Worm (Caenorhabditis elegans): ENCODE data around the gene nep-2.

nep-2 gene

ce11 chrII:2725561-2725960 is at the start of gene nep-2, which contains the start of gene T05A8.11:
Gene nep-2, minus strand, starts transcription at chrII:2725752.
Gene T05A8.11, minus strand, starts transcription at chrII:2725661.
- no peak for TF ChIP-seq R02D3.7 (tag; optimal IDR thresholded peaks at IDR 0.05)
- TF ChIP-seq nhr-25 (tag; optimal IDR thresholded peaks at IDR 0.05) = no peak
- TF ChIP-seq gmeb-1 (tag; optimal IDR thresholded peaks at IDR 0.05) = no peak
- no peak for TF ChIP-seq F13H6.1 (tag; optimal IDR thresholded peaks at IDR 0.05)
- TF ChIP-seq nhr-12 (tag; optimal IDR thresholded peaks at IDR 0.05) = no peak
- TF ChIP-seq nhr-6 (tag; optimal IDR thresholded peaks at IDR 0.05) = no peak
- no peak for TF ChIP-seq unc-55 (GFP tag; optimal IDR thresholded peaks at IDR 0.05)
- TF ChIP-seq unc-62 (GFP tag; optimal IDR thresholded peaks at IDR 0.05) = no peak
- no peak for TF ChIP-seq sem-4 (tag; optimal IDR thresholded peaks at IDR 0.05)
- no peak for TF ChIP-seq ama-1 (optimal IDR thresholded peaks at IDR 0.05)
- no peak for TF ChIP-seq crh-2 (tag; optimal IDR thresholded peaks at IDR 0.05)
- no peak for TF ChIP-seq lin-39 (tag; optimal IDR thresholded peaks at IDR 0.05)
- TF ChIP-seq snpc-4 (tag; optimal IDR thresholded peaks at IDR 0.05) = no peak
- no peak for TF ChIP-seq nhr-11 (tag; optimal IDR thresholded peaks at IDR 0.05)
- TF ChIP-seq C34F6.9 (tag; optimal IDR thresholded peaks at IDR 0.05) = no peak
- no peak for TF ChIP-seq nhr-23 (tag; optimal IDR thresholded peaks at IDR 0.05)
- no peak for TF ChIP-seq ztf-1 (GFP tag; conservative IDR thresholded peaks at IDR 0.05)
- TF ChIP-seq peb-1 (tag; optimal IDR thresholded peaks at IDR 0.05) = no peak

ce11 chrII:2774904-2775303 is 49.4 kb upstream of the nep-2 start, which contains the start of gene fbxb-111:
Gene fbxb-111, minus strand, starts transcription at chrII:2775004.
- TF ChIP-seq nhr-10 (tag; optimal IDR thresholded peaks at IDR 0.05) = no peak

- no peak for TF ChIP-seq elt-3 (tag; optimal IDR thresholded peaks at IDR 0.05)
- no peak for TF ChIP-seq fos-1 (tag; optimal IDR thresholded peaks at IDR 0.05)
- no peak for TF ChIP-seq elt-1 (tag; optimal IDR thresholded peaks at IDR 0.05)
- no peak for TF ChIP-seq lsy-2 (tag; optimal IDR thresholded peaks at IDR 0.05)
These were observed 48.0 kb upstream of the nep-2 start, which contains the start of gene sdz-9 for ce11 chrII:2773534-2773933. Gene sdz-9, minus strand, starts transcription at chrII:2773634.

ce11 chrII:2772166-2772565 is 46.6 kb upstream of the nep-2 start, which contains the start of gene sdz-10:
Gene sdz-10, minus strand, starts transcription at chrII:2772266.
- no peak for TF ChIP-seq nhr-10 (tag; optimal IDR thresholded peaks at IDR 0.05)
- TF ChIP-seq ZK546.5 (tag; optimal IDR thresholded peaks at IDR 0.05) = no peak
- no peak for TF ChIP-seq sma-9 (GFP tag; optimal IDR thresholded peaks at IDR 0.05)
- TF ChIP-seq sma-9 (tag; optimal IDR thresholded peaks at IDR 0.05) = no peak
- no peak for TF ChIP-seq lin-11 (tag; optimal IDR thresholded peaks at IDR 0.05)
- TF ChIP-seq snpc-4 (tag; optimal IDR thresholded peaks at IDR 0.05) = no peak
- no peak for TF ChIP-seq ama-1 (optimal IDR thresholded peaks at IDR 0.05)
- TF ChIP-seq lin-39 (tag; optimal IDR thresholded peaks at IDR 0.05) = no peak
- no peak for TF ChIP-seq unc-62 (GFP tag; optimal IDR thresholded peaks at IDR 0.05)

ce11 chrII:2770788-2771187 is 45.2 kb upstream of the nep-2 start, which contains the start of gene fbxb-105:
Gene fbxb-105, minus strand, starts transcription at chrII:2770888.
- no peak for TF ChIP-seq nhr-23 (tag; optimal IDR thresholded peaks at IDR 0.05)
- TF ChIP-seq dmd-4 (tag; optimal IDR thresholded peaks at IDR 0.05) = no peak
- TF ChIP-seq elt-3 (tag; optimal IDR thresholded peaks at IDR 0.05) = no peak
- TF ChIP-seq nhr-77 (tag; optimal IDR thresholded peaks at IDR 0.05) = no peak
- no peak for TF ChIP-seq Y55F3AM.14 (GFP tag; optimal IDR thresholded peaks at IDR 0.05)
- TF ChIP-seq ZK546.5 (tag; optimal IDR thresholded peaks at IDR 0.05) = no peak
- TF ChIP-seq nhr-6 (tag; optimal IDR thresholded peaks at IDR 0.05) = no peak
- no peak for TF ChIP-seq ztf-4 (tag; optimal IDR thresholded peaks at IDR 0.05)
- no peak for TF ChIP-seq F13H6.1 (tag; optimal IDR thresholded peaks at IDR 0.05)
- no peak for TF ChIP-seq sma-9 (GFP tag; optimal IDR thresholded peaks at IDR 0.05)
- no peak for TF ChIP-seq sma-9 (tag; optimal IDR thresholded peaks at IDR 0.05)
- no peak for TF ChIP-seq mdl-1 (tag; optimal IDR thresholded peaks at IDR 0.05)
- no peak for TF ChIP-seq blmp-1 (tag; optimal IDR thresholded peaks at IDR 0.05; ENCODE audit: insufficient read depth)
- TF ChIP-seq sem-4 (tag; optimal IDR thresholded peaks at IDR 0.05) = no peak
- no peak for TF ChIP-seq nhr-129 (tag; optimal IDR thresholded peaks at IDR 0.05)
- no peak for TF ChIP-seq lin-39 (tag; optimal IDR thresholded peaks at IDR 0.05)
- TF ChIP-seq nhr-11 (tag; optimal IDR thresholded peaks at IDR 0.05) = no peak
- TF ChIP-seq zag-1 (tag; optimal IDR thresholded peaks at IDR 0.05) = no peak
- TF ChIP-seq crh-2 (tag; optimal IDR thresholded peaks at IDR 0.05) = no peak
